Worm (Caenorhabditis elegans) whole organism, L2 larva: ENCODE results near the gene R09H3.3.

ENCODE experiments used
- C34F6.9 ChIP-seq: fragments of 150-350 bp; optimal IDR thresholded peaks from 2 replicates; lab custom pipeline; 2014; ENCODE audit warnings: missing biosample characterization, missing genetic modification characterization
- F13H6.1 ChIP-seq: sonication (generic microtip); optimal IDR thresholded peaks from 2 replicates; lab custom pipeline; 2016; ENCODE audit warnings: missing genetic modification characterization, missing compliant biosample characterization
- Y55F3AM.14 ChIP-seq: fragments of 200-800 bp; sonication (Bioruptor generic); optimal IDR thresholded peaks from 2 replicates; lab custom pipeline; 2018; ENCODE audit warnings: mild to moderate bottlenecking, missing genetic modification characterization, missing compliant biosample characterization
- ZK546.5 ChIP-seq: sonication (generic microtip); optimal IDR thresholded peaks from 2 replicates; lab custom pipeline; 2017; ENCODE audit warnings: missing biosample characterization, missing genetic modification characterization
- alr-1 ChIP-seq: fragments of 150-350 bp; optimal IDR thresholded peaks from 2 replicates; lab custom pipeline; 2014; ENCODE audit warnings: missing biosample characterization, missing genetic modification characterization
- aly-2 ChIP-seq: fragments of 150-350 bp; optimal IDR thresholded peaks from 2 replicates; lab custom pipeline; 2014; ENCODE audit warnings: missing biosample characterization, missing genetic modification characterization
- ama-1 ChIP-seq: fragments of 150-350 bp; optimal IDR thresholded peaks from 2 replicates; lab custom pipeline; 2018; ENCODE audit warnings: inconsistent platforms
- blmp-1 ChIP-seq: sonication (generic microtip); optimal IDR thresholded peaks from 2 replicates; lab custom pipeline; 2017; ENCODE audit warnings: missing genetic modification characterization, mild to moderate bottlenecking, missing compliant biosample characterization, antibody characterized with exemption, moderate library complexity; ENCODE audit not compliant: insufficient read depth
- ceh-82 ChIP-seq: fragments of 150-350 bp; optimal IDR thresholded peaks from 2 replicates; lab custom pipeline; 2014; ENCODE audit warnings: missing biosample characterization, missing genetic modification characterization
- dmd-4 ChIP-seq: sonication (generic microtip); optimal IDR thresholded peaks from 2 replicates; lab custom pipeline; 2017; ENCODE audit warnings: missing biosample characterization, missing genetic modification characterization
- egl-27 ChIP-seq: sonication (generic microtip); optimal IDR thresholded peaks from 3 replicates; lab custom pipeline; 2017; ENCODE audit warnings: missing biosample characterization, missing genetic modification reagents, missing genetic modification characterization
- elt-1 ChIP-seq: fragments of 150-350 bp; optimal IDR thresholded peaks from 2 replicates; lab custom pipeline; 2014; ENCODE audit warnings: missing biosample characterization, missing genetic modification characterization
- elt-3 ChIP-seq: sonication (generic microtip); optimal IDR thresholded peaks from 2 replicates; lab custom pipeline; 2017; ENCODE audit warnings: missing biosample characterization, missing genetic modification characterization
- fos-1 ChIP-seq: fragments of 150-350 bp; optimal IDR thresholded peaks from 2 replicates; lab custom pipeline; 2014; ENCODE audit warnings: missing biosample characterization, missing genetic modification characterization
- gmeb-1 ChIP-seq: fragments of 150-350 bp; optimal IDR thresholded peaks from 2 replicates; lab custom pipeline; 2014; ENCODE audit warnings: missing biosample characterization, missing genetic modification characterization
- lin-13 ChIP-seq: fragments of 150-350 bp; optimal IDR thresholded peaks from 2 replicates; lab custom pipeline; 2014; ENCODE audit warnings: missing biosample characterization, missing genetic modification reagents, missing genetic modification characterization
- mab-5 ChIP-seq: fragments of 150-350 bp; optimal IDR thresholded peaks from 2 replicates; lab custom pipeline; 2014; ENCODE audit warnings: missing biosample characterization, missing genetic modification characterization
- mdl-1 ChIP-seq, 2 experiments: fragments of 150-350 bp in 1 of 2; sonication (generic microtip) in 1 of 2; optimal IDR thresholded peaks; 2 replicates each; lab custom pipeline; 2017; ENCODE audit warnings: missing biosample characterization in 2 of 2, missing genetic modification characterization in 2 of 2
- nhr-10 ChIP-seq: sonication (generic microtip); optimal IDR thresholded peaks from 2 replicates; lab custom pipeline; 2017; ENCODE audit warnings: missing biosample characterization, missing genetic modification characterization
- nhr-11 ChIP-seq: fragments of 150-350 bp; optimal IDR thresholded peaks from 2 replicates; lab custom pipeline; 2014; ENCODE audit warnings: missing biosample characterization, missing genetic modification characterization
- nhr-12 ChIP-seq: fragments of 150-350 bp; optimal IDR thresholded peaks from 2 replicates; lab custom pipeline; 2014; ENCODE audit warnings: missing biosample characterization, missing genetic modification characterization
- nhr-129 ChIP-seq: fragments of 150-350 bp; optimal IDR thresholded peaks from 2 replicates; lab custom pipeline; 2014; ENCODE audit warnings: missing biosample characterization, missing genetic modification characterization
- nhr-21 ChIP-seq: fragments of 150-350 bp; optimal IDR thresholded peaks from 2 replicates; lab custom pipeline; 2014; ENCODE audit warnings: missing biosample characterization, missing genetic modification characterization
- nhr-23 ChIP-seq: fragments of 150-350 bp; optimal IDR thresholded peaks from 2 replicates; lab custom pipeline; 2014; ENCODE audit warnings: missing biosample characterization, missing genetic modification reagents, missing genetic modification characterization
- nhr-25 ChIP-seq: fragments of 150-350 bp; sonication (generic microtip); optimal IDR thresholded peaks from 3 replicates; lab custom pipeline; 2014; ENCODE audit warnings: missing biosample characterization, missing genetic modification characterization
- nhr-6 ChIP-seq: fragments of 150-350 bp; optimal IDR thresholded peaks from 2 replicates; lab custom pipeline; 2014; ENCODE audit warnings: missing biosample characterization, missing genetic modification characterization
- peb-1 ChIP-seq: fragments of 150-350 bp; optimal IDR thresholded peaks from 2 replicates; lab custom pipeline; 2014; ENCODE audit warnings: missing biosample characterization, missing genetic modification characterization
- sem-4 ChIP-seq: fragments of 150-350 bp; optimal IDR thresholded peaks from 2 replicates; lab custom pipeline; 2014; ENCODE audit warnings: missing biosample characterization, missing genetic modification reagents, missing genetic modification characterization
- skn-1 ChIP-seq: sonication (generic microtip); optimal IDR thresholded peaks from 2 replicates; lab custom pipeline; 2017; ENCODE audit warnings: missing biosample characterization, missing genetic modification characterization
- sma-3 ChIP-seq: sonication (generic microtip); optimal IDR thresholded peaks from 2 replicates; lab custom pipeline; 2016; ENCODE audit warnings: missing genetic modification reagents, missing genetic modification characterization, missing compliant biosample characterization
- snpc-4 ChIP-seq: fragments of 150-350 bp; optimal IDR thresholded peaks from 2 replicates; lab custom pipeline; 2014; ENCODE audit warnings: missing biosample characterization, missing genetic modification characterization
- unc-39 ChIP-seq: fragments of 150-350 bp; optimal IDR thresholded peaks from 2 replicates; lab custom pipeline; 2014; ENCODE audit warnings: missing biosample characterization, missing genetic modification characterization
- unc-55 ChIP-seq: fragments of 150-350 bp; sonication (generic microtip); optimal IDR thresholded peaks from 3 replicates; lab custom pipeline; 2014; ENCODE audit warnings: missing biosample characterization, missing genetic modification reagents, missing genetic modification characterization
- ztf-11 ChIP-seq: sonication (generic microtip); optimal IDR thresholded peaks from 2 replicates; lab custom pipeline; 2017; ENCODE audit warnings: missing biosample characterization, missing genetic modification characterization

Gene R09H3.3

ce11 chrX:1668748-1669147, at the start of gene R09H3.3:
Gene R09H3.3, minus strand, starts transcription at chrX:1668848.
- TF ChIP-seq sma-3 (GFP tag; lab: Kevin White, UChicago) (no peak), nhr-25 (tag; lab: Kevin White, UChicago) (no peak), alr-1 (tag; lab: Kevin White, UChicago) (no peak), mab-5 (tag; lab: Kevin White, UChicago) (no peak), nhr-10 (tag; lab: Kevin White, UChicago) (no peak), nhr-11 (tag; lab: Kevin White, UChicago) (no peak), ZK546.5 (tag; lab: Kevin White, UChicago) (no peak), gmeb-1 (no peak), ztf-11 (no peak)
- TF ChIP-seq, all 48 proteins: peak for 0

ce11 chrX:1712538-1712937, 43.9 kb upstream of the R09H3.3 start, which contains the start of gene fbxa-52:
Gene fbxa-52, minus strand, starts transcription at chrX:1712638.
- TF ChIP-seq sem-4 (no peak), unc-39 (tag; lab: Kevin White, UChicago) (no peak), skn-1 (tag; lab: Kevin White, UChicago) (no peak), Y55F3AM.14 (GFP tag; lab: Kevin White, UChicago) (no peak), lin-13 (GFP tag; lab: Kevin White, UChicago) (no peak), mab-5 (tag; lab: Kevin White, UChicago) (no peak), ztf-11 (no peak), fos-1 (tag; lab: Kevin White, UChicago) (no peak), nhr-11 (tag; lab: Kevin White, UChicago) (no peak), nhr-21 (no peak), ama-1 (lab: Kevin White, UChicago) (no peak), unc-55 (no peak), dmd-4 (no peak), nhr-129 (no peak), mdl-1 (tag; optimal IDR thresholded peaks at IDR 0.05; lab: Kevin White, UChicago) (no peak), egl-27 (tag; lab: Kevin White, UChicago) (no peak)

ce11 chrX:1706538-1706937, 37.9 kb upstream of the R09H3.3 start, which contains the start of gene F07G6.5:
Gene F07G6.5, minus strand, starts transcription at chrX:1706638.
- TF ChIP-seq aly-2 (tag; lab: Kevin White, UChicago) (no peak), Y55F3AM.14 (GFP tag; lab: Kevin White, UChicago) (no peak), ama-1 (lab: Kevin White, UChicago) (no peak), mab-5 (tag; lab: Kevin White, UChicago) (no peak), ceh-82 (no peak), peb-1 (tag; lab: Kevin White, UChicago) (no peak), unc-39 (tag; lab: Kevin White, UChicago) (no peak), nhr-129 (no peak), elt-3 (no peak), ZK546.5 (tag; lab: Kevin White, UChicago) (no peak), nhr-21 (no peak), C34F6.9 (tag; lab: Kevin White, UChicago) (no peak), F13H6.1 (tag; lab: Kevin White, UChicago) (no peak), blmp-1 (tag; lab: Kevin White, UChicago) (no peak), nhr-6 (tag; lab: Kevin White, UChicago) (no peak), skn-1 (tag; lab: Kevin White, UChicago) (no peak)

ce11 chrX:1703840-1704239, 35.2 kb upstream of the R09H3.3 start, which contains the start of gene C36C9.5:
Gene C36C9.5, minus strand, starts transcription at chrX:1703940.
- no peak for TF ChIP-seq elt-1 (tag; lab: Kevin White, UChicago)
- no peak for TF ChIP-seq sem-4
- no peak for TF ChIP-seq unc-39 (tag; lab: Kevin White, UChicago)
- TF ChIP-seq nhr-11 (tag; lab: Kevin White, UChicago): no peak
- TF ChIP-seq nhr-6 (tag; lab: Kevin White, UChicago): no peak
- TF ChIP-seq ZK546.5 (tag; lab: Kevin White, UChicago): no peak
- no peak for TF ChIP-seq nhr-21
- TF ChIP-seq mab-5 (tag; lab: Kevin White, UChicago): no peak
- no peak for TF ChIP-seq alr-1 (tag; lab: Kevin White, UChicago)

- TF ChIP-seq C34F6.9 (tag; lab: Kevin White, UChicago) (no peak), ama-1 (lab: Kevin White, UChicago) (no peak), ZK546.5 (tag; lab: Kevin White, UChicago) (no peak), F13H6.1 (tag; lab: Kevin White, UChicago) (no peak), peb-1 (tag; lab: Kevin White, UChicago) (no peak), snpc-4 (tag; lab: Kevin White, UChicago) (no peak), sem-4 (no peak), unc-55 (no peak), Y55F3AM.14 (GFP tag; lab: Kevin White, UChicago) (no peak), lin-13 (GFP tag; lab: Kevin White, UChicago) (no peak), nhr-12 (tag; lab: Kevin White, UChicago) (no peak), nhr-23 (tag; lab: Kevin White, UChicago) (no peak), ztf-11 (no peak), aly-2 (tag; lab: Kevin White, UChicago) (no peak)
These were observed 34.4 kb upstream of the R09H3.3 start for ce11 chrX:1703049-1703448.
